Worm (Caenorhabditis elegans) whole organism, late embryonic: Measurements from ENCODE around the gene C14B9.2.

Experiments
- F13H6.1 ChIP-seq: sonication (generic microtip); optimal IDR thresholded peaks from 2 replicates; lab custom pipeline; 2016; ENCODE audit warnings: missing genetic modification characterization, missing compliant biosample characterization
- K02D7.2 ChIP-seq: sonication (generic microtip); optimal IDR thresholded peaks from 2 replicates; lab custom pipeline; 2017; ENCODE audit warnings: mild to moderate bottlenecking, missing genetic modification characterization, missing compliant biosample characterization
- K09A11.1 ChIP-seq: sonication (generic microtip); optimal IDR thresholded peaks from 2 replicates; lab custom pipeline; 2017; ENCODE audit warnings: antibody characterized with exemption, mild to moderate bottlenecking, missing genetic modification characterization, missing compliant biosample characterization; ENCODE audit not compliant: insufficient read depth
- T23F11.4 ChIP-seq: fragments of 200-800 bp; sonication (Bioruptor generic); optimal IDR thresholded peaks from 2 replicates; lab custom pipeline; 2018; ENCODE audit warnings: mild to moderate bottlenecking, missing genetic modification characterization, missing compliant biosample characterization
- ahr-1 ChIP-seq: sonication (generic microtip); optimal IDR thresholded peaks from 2 replicates; lab custom pipeline; 2016; ENCODE audit warnings: missing genetic modification characterization, missing compliant biosample characterization
- ceh-14 ChIP-seq: sonication (generic microtip); optimal IDR thresholded peaks from 2 replicates; lab custom pipeline; 2016; ENCODE audit warnings: missing genotype, missing genetic modification characterization, missing compliant biosample characterization
- ceh-18 ChIP-seq: sonication (generic microtip); optimal IDR thresholded peaks from 2 replicates; lab custom pipeline; 2016; ENCODE audit warnings: missing genetic modification characterization, missing compliant biosample characterization
- ceh-19 ChIP-seq: fragments of 200-800 bp; sonication (Bioruptor generic); optimal IDR thresholded peaks from 2 replicates; lab custom pipeline; 2018; ENCODE audit warnings: mild to moderate bottlenecking, missing genetic modification characterization, missing compliant biosample characterization
- ceh-22 ChIP-seq: sonication (generic microtip); optimal IDR thresholded peaks from 2 replicates; lab custom pipeline; 2017; ENCODE audit warnings: missing biosample characterization, missing genetic modification characterization
- ceh-45 ChIP-seq: fragments of 200-800 bp; sonication (Bioruptor generic); IDR thresholded peaks from 2 replicates; pipeline ENCODE4 v1.3.6; 2022; ENCODE audit warnings: missing genetic modification reagents, missing genetic modification characterization, missing compliant biosample characterization
- ceh-48 ChIP-seq: sonication (generic microtip); optimal IDR thresholded peaks from 2 replicates; lab custom pipeline; 2016; ENCODE audit warnings: missing genetic modification characterization, inconsistent platforms, missing compliant biosample characterization
- ceh-6 ChIP-seq: fragments of 200-800 bp; sonication (Bioruptor generic); optimal IDR thresholded peaks from 2 replicates; lab custom pipeline; 2018; ENCODE audit warnings: mild to moderate bottlenecking, missing genetic modification characterization, missing compliant biosample characterization
- dmd-4 ChIP-seq: sonication (generic microtip); optimal IDR thresholded peaks from 2 replicates; lab custom pipeline; 2016; ENCODE audit warnings: borderline replicate concordance, missing genetic modification characterization, missing compliant biosample characterization
- dve-1 ChIP-seq: sonication (generic microtip); optimal IDR thresholded peaks from 2 replicates; lab custom pipeline; 2017; ENCODE audit warnings: antibody characterized with exemption, mild to moderate bottlenecking, missing genetic modification characterization, missing compliant biosample characterization
- elt-4 ChIP-seq: sonication (generic microtip); optimal IDR thresholded peaks from 2 replicates; lab custom pipeline; 2016; ENCODE audit warnings: missing genetic modification characterization, missing compliant biosample characterization
- ets-4 ChIP-seq: sonication (generic microtip); optimal IDR thresholded peaks from 2 replicates; lab custom pipeline; 2016; ENCODE audit warnings: missing genetic modification characterization, missing compliant biosample characterization
- fax-1 ChIP-seq: sonication (generic microtip); optimal IDR thresholded peaks from 2 replicates; lab custom pipeline; 2016; ENCODE audit warnings: missing genotype, missing genetic modification characterization, missing compliant biosample characterization
- fkh-10 ChIP-seq: fragments of 150-350 bp; optimal IDR thresholded peaks from 2 replicates; lab custom pipeline; 2014; ENCODE audit warnings: missing biosample characterization, missing genetic modification reagents, missing genetic modification characterization
- fkh-6 ChIP-seq: sonication (generic microtip); optimal IDR thresholded peaks from 2 replicates; lab custom pipeline; 2016; ENCODE audit warnings: missing genetic modification characterization, missing compliant biosample characterization
- hlh-13 ChIP-seq: fragments of 200-800 bp; sonication (Bioruptor generic); optimal IDR thresholded peaks from 2 replicates; lab custom pipeline; 2018; ENCODE audit warnings: mild to moderate bottlenecking, missing genetic modification characterization, missing compliant biosample characterization
- hlh-15 ChIP-seq: sonication (generic microtip); optimal IDR thresholded peaks from 2 replicates; lab custom pipeline; 2016; ENCODE audit warnings: missing genetic modification characterization, missing compliant biosample characterization
- hlh-8 ChIP-seq: sonication (generic microtip); optimal IDR thresholded peaks from 2 replicates; lab custom pipeline; 2016; ENCODE audit warnings: missing genotype, missing genetic modification characterization, missing compliant biosample characterization
- mec-3 ChIP-seq: sonication (generic microtip); optimal IDR thresholded peaks from 2 replicates; lab custom pipeline; 2016; ENCODE audit warnings: borderline replicate concordance, missing genetic modification characterization, missing compliant biosample characterization
- nhr-11 ChIP-seq: fragments of 150-350 bp; optimal IDR thresholded peaks from 2 replicates; lab custom pipeline; 2014; ENCODE audit warnings: missing biosample characterization, missing genetic modification characterization
- npax-4 ChIP-seq: sonication (generic microtip); optimal IDR thresholded peaks from 2 replicates; lab custom pipeline; 2016; ENCODE audit warnings: missing genetic modification characterization, missing compliant biosample characterization
- odd-2 ChIP-seq: sonication (generic microtip); optimal IDR thresholded peaks from 2 replicates; lab custom pipeline; 2017; ENCODE audit warnings: antibody characterized with exemption, mild to moderate bottlenecking, missing genetic modification characterization, missing compliant biosample characterization
- pat-9 ChIP-seq: fragments of 200-800 bp; sonication (Bioruptor generic); optimal IDR thresholded peaks from 2 replicates; lab custom pipeline; 2018; ENCODE audit warnings: mild to moderate bottlenecking, missing genetic modification characterization, moderate library complexity, missing compliant biosample characterization
- pax-1 ChIP-seq: fragments of 150-350 bp; optimal IDR thresholded peaks from 2 replicates; lab custom pipeline; 2014; ENCODE audit warnings: missing biosample characterization, missing genetic modification characterization
- pha-2 ChIP-seq: sonication (generic microtip); optimal IDR thresholded peaks from 2 replicates; lab custom pipeline; 2017; ENCODE audit warnings: mild to moderate bottlenecking, missing genetic modification characterization, missing compliant biosample characterization
- rnt-1 ChIP-seq: sonication (generic microtip); optimal IDR thresholded peaks from 2 replicates; lab custom pipeline; 2016; ENCODE audit warnings: missing genetic modification characterization, missing compliant biosample characterization
- sdc-2 ChIP-seq: sonication (generic microtip); optimal IDR thresholded peaks from 2 replicates; lab custom pipeline; 2016; ENCODE audit warnings: missing genotype, missing genetic modification characterization, missing compliant biosample characterization
- syd-9 ChIP-seq: sonication (generic microtip); optimal IDR thresholded peaks from 2 replicates; lab custom pipeline; 2016; ENCODE audit warnings: mild to moderate bottlenecking, missing genetic modification characterization, moderate library complexity, missing compliant biosample characterization
- tbx-2 ChIP-seq: sonication (generic microtip); optimal IDR thresholded peaks from 2 replicates; lab custom pipeline; 2016; ENCODE audit warnings: missing genetic modification characterization, missing compliant biosample characterization
- ttx-3 ChIP-seq: sonication (generic microtip); optimal IDR thresholded peaks from 2 replicates; lab custom pipeline; 2016; ENCODE audit warnings: missing genetic modification reagents, missing genetic modification characterization, missing compliant biosample characterization
- unc-3 ChIP-seq, 2 experiments: fragments of 200-800 bp in 1 of 2; sonication (Bioruptor generic) in 1 of 2; sonication (generic microtip) in 1 of 2; conservative IDR thresholded peaks in 1 of 2; optimal IDR thresholded peaks in 1 of 2; 2 replicates each; pipeline versions ENCODE4 v1.3.6 to Lab custom; 2016 to 2022; ENCODE audit warnings: missing compliant biosample characterization in 2 of 2, missing genetic modification characterization in 2 of 2, missing genetic modification reagents in 1 of 2
- unc-42 ChIP-seq: sonication (generic microtip); optimal IDR thresholded peaks from 2 replicates; lab custom pipeline; 2016; ENCODE audit warnings: missing genotype, missing genetic modification characterization, missing compliant biosample characterization
- unc-86 ChIP-seq: sonication (generic microtip); optimal IDR thresholded peaks from 2 replicates; lab custom pipeline; 2016; ENCODE audit warnings: missing genetic modification characterization, missing compliant biosample characterization

C14B9.2 gene

DNA sequence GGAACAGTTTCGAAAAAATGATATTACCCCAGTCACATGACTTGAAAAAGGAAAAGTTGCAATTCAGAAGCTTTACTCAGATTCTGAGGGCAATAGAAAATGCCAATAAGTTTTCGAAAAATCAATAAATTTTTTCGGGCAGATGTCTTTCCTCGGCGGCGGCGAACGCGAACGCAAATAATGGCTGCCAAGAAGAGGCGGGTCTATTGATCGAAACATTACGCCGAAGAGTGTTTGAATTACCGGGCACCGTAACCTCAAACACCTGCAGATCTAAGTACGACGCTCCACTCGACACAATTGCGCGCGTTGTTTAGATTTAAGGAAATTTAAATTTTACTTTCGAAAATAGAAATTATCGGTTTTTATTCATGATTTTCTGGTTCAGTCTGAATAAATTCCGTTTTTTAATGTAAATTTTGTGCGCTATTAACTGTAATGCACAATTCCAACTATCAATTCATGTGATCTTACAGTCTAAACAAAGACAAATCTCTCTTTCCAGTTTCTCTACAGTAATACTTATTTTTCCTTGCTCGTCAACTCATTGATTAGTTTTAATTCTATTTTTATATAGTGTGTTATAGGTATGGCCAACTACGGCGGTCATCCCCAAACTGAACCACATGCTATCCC lies 30.4 kb downstream of the C14B9.2 start, which contains the start of gene prp-8 (continued):
- peak; percentile 65 for TF ChIP-seq dve-1 (tag; lab: Kevin White, UChicago)
- no peak for TF ChIP-seq ceh-14
- no peak for TF ChIP-seq fkh-6 (tag; lab: Kevin White, UChicago)
- no peak for TF ChIP-seq ceh-6 (GFP tag; lab: Kevin White, UChicago)
- no peak for TF ChIP-seq unc-3 (GFP tag; conservative IDR thresholded peaks at IDR 0.05; lab: Robert Waterston, UW)
- no peak for TF ChIP-seq unc-3 (tag; optimal IDR thresholded peaks at IDR 0.05; lab: Kevin White, UChicago)
- TF ChIP-seq dmd-4 (tag; lab: Kevin White, UChicago): no peak
- no peak for TF ChIP-seq pax-1 (tag; lab: Kevin White, UChicago)
- TF ChIP-seq fax-1 (tag; lab: Kevin White, UChicago): no peak
- no peak for TF ChIP-seq K09A11.1 (tag; lab: Kevin White, UChicago)
- TF ChIP-seq ceh-22: no peak
- TF ChIP-seq tbx-2 (tag; lab: Kevin White, UChicago): peak; percentile 71
- TF ChIP-seq syd-9 (tag; lab: Kevin White, UChicago): peak; percentile 16
- peak; percentile 13 for TF ChIP-seq sdc-2 (tag; lab: Kevin White, UChicago)
- no peak for TF ChIP-seq T23F11.4
- TF ChIP-seq hlh-8 (tag; lab: Kevin White, UChicago): no peak
- peak; percentile 9 for TF ChIP-seq pha-2 (tag; lab: Kevin White, UChicago)
- TF ChIP-seq ceh-48 (tag; lab: Kevin White, UChicago): peak; percentile 83
- TF ChIP-seq pat-9: no peak
- peak; percentile 11 for TF ChIP-seq ets-4
- no peak for TF ChIP-seq hlh-13 (GFP tag; lab: Kevin White, UChicago)
- no peak for TF ChIP-seq ttx-3 (tag; lab: Kevin White, UChicago)
- no peak for TF ChIP-seq K02D7.2 (tag; lab: Kevin White, UChicago)

- TF ChIP-seq ceh-45 (GFP tag; lab: Robert Waterston, UW) (no peak), K09A11.1 (tag; lab: Kevin White, UChicago) (no peak), odd-2 (tag; lab: Kevin White, UChicago) (no peak), fkh-10 (no peak), tbx-2 (tag; lab: Kevin White, UChicago) (no peak), mec-3 (tag; lab: Kevin White, UChicago) (no peak), ceh-14 (no peak), sdc-2 (tag; lab: Kevin White, UChicago) (no peak), rnt-1 (tag; lab: Kevin White, UChicago) (no peak), ceh-48 (tag; lab: Kevin White, UChicago) (no peak), unc-3 (GFP tag; conservative IDR thresholded peaks at IDR 0.05; lab: Robert Waterston, UW) (no peak), unc-3 (tag; optimal IDR thresholded peaks at IDR 0.05; lab: Kevin White, UChicago) (no peak), pax-1 (tag; lab: Kevin White, UChicago) (no peak), unc-42 (tag; lab: Kevin White, UChicago) (no peak), hlh-13 (GFP tag; lab: Kevin White, UChicago) (no peak), dve-1 (tag; lab: Kevin White, UChicago) (no peak), F13H6.1 (tag; lab: Kevin White, UChicago) (no peak)
Observed at ce11 chrIII:8164771-8165170, 31.3 kb downstream of the C14B9.2 start.

DNA sequence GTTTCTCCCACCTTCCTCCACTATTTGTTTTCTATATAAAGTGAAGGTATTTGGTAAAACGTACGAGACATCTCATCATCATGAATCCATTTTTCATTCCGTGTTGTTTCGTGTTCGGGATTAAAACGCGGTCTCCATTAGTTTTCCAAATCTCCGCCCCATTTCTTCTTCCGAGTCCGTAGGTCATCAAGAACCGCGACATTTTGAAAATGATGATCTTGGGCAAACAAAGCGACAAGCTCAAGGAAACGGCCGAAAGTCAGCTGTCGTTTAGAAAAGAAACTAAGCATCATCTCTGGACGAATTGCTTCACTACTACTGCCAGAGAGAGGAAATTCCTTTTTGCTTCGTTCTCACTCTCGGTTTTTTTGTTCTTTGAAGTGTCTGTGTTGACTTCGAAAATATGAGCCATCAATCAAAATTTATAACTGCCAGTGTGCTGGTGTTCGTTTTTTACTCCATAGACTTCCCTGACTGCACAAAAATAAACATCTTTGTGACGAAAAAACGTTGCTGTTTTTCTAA lies 39.2 kb downstream of the C14B9.2 start:
- no peak for TF ChIP-seq hlh-15 (tag; lab: Kevin White, UChicago)
- TF ChIP-seq unc-3 (GFP tag; conservative IDR thresholded peaks at IDR 0.05; lab: Robert Waterston, UW): no peak
- TF ChIP-seq unc-3 (tag; optimal IDR thresholded peaks at IDR 0.05; lab: Kevin White, UChicago): no peak
- no peak for TF ChIP-seq pha-2 (tag; lab: Kevin White, UChicago)
- TF ChIP-seq ceh-45 (GFP tag; lab: Robert Waterston, UW): no peak
- TF ChIP-seq ceh-48 (tag; lab: Kevin White, UChicago): no peak
- TF ChIP-seq pax-1 (tag; lab: Kevin White, UChicago): no peak
- TF ChIP-seq elt-4: no peak
- TF ChIP-seq rnt-1 (tag; lab: Kevin White, UChicago): no peak
- no peak for TF ChIP-seq ttx-3 (tag; lab: Kevin White, UChicago)
- TF ChIP-seq mec-3 (tag; lab: Kevin White, UChicago): no peak
- TF ChIP-seq tbx-2 (tag; lab: Kevin White, UChicago): no peak
- TF ChIP-seq ceh-18: no peak
- TF ChIP-seq ceh-19 (GFP tag; lab: Kevin White, UChicago): no peak
- TF ChIP-seq ahr-1 (tag; lab: Kevin White, UChicago): no peak
- TF ChIP-seq unc-86 (tag; lab: Kevin White, UChicago): no peak
- TF ChIP-seq npax-4 (tag; lab: Kevin White, UChicago): no peak
- no peak for TF ChIP-seq nhr-11 (tag; lab: Kevin White, UChicago)
- TF ChIP-seq unc-42 (tag; lab: Kevin White, UChicago): no peak
